Worm (Caenorhabditis elegans): ENCODE results near the gene Y17G7B.23.

DNA sequence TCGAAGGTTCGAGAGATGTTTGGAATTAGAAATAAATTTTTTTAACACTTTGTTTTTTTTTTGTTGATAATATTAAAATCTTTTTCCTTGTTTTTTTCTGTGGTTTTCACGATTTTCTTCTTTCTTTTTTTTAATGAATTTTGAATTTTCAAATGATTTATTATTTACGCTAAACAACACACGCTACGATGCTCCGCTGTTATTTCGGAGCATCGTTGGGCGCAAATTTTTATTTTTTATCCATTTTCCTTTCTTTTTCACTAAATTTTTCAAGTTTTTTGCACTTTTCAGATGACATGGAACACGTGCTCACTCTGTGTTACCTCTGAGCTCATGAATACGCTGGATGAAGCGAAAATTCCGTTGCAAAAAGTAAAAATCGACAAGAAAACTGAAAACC is 36.9 kb upstream of the Y17G7B.23 start, which contains the start of the genes W03C9.1 and W03C9.2:
- TF ChIP-seq ama-1 (optimal IDR thresholded peaks at IDR 0.05), result no peak
- no peak for TF ChIP-seq dmd-4 (tag; optimal IDR thresholded peaks at IDR 0.05)

Measured in whole organism, L2 larva.